Worm (Caenorhabditis elegans) whole organism, L4 larva: ENCODE measurements around the gene sek-4.

Experiments
- F26F4.8 ChIP-seq: fragments of 200-800 bp; sonication (Bioruptor generic); conservative IDR thresholded peaks from 2 replicates; pipeline ENCODE4 v1.3.6; 2022; ENCODE audit warnings: missing genetic modification characterization, missing compliant biosample characterization
- F37D6.2 ChIP-seq: sonication (generic microtip); optimal IDR thresholded peaks from 2 replicates; lab custom pipeline; 2016; ENCODE audit warnings: mild to moderate bottlenecking, missing genetic modification characterization, missing compliant biosample characterization
- Y105C5A.15 ChIP-seq: fragments of 200-800 bp; sonication (Bioruptor generic); IDR thresholded peaks from 2 replicates; pipeline ENCODE4 v1.3.6; 2022; ENCODE audit warnings: missing genetic modification characterization, missing compliant biosample characterization
- Y5F2A.4 ChIP-seq: fragments of 200-800 bp; sonication (Bioruptor generic); optimal IDR thresholded peaks from 2 replicates; lab custom pipeline; 2018; ENCODE audit warnings: mild to moderate bottlenecking, missing genetic modification characterization, missing compliant biosample characterization
- aha-1 ChIP-seq: fragments of 150-350 bp; peaks from one replicate; lab custom pipeline; 2014; ENCODE audit warnings: missing biosample characterization, missing genetic modification characterization
- ama-1 ChIP-seq: fragments of 150-350 bp; optimal IDR thresholded peaks from 2 replicates; lab custom pipeline; 2014; ENCODE audit warnings: inconsistent platforms, mixed read lengths
- attf-4 ChIP-seq: sonication (generic microtip); optimal IDR thresholded peaks from 3 replicates; lab custom pipeline; 2017; ENCODE audit warnings: missing biosample characterization, missing genetic modification characterization
- ces-1 ChIP-seq: fragments of 150-350 bp; sonication (generic microtip); optimal IDR thresholded peaks from 4 replicates; lab custom pipeline; 2014; ENCODE audit warnings: missing biosample characterization, missing genetic modification reagents, missing genetic modification characterization
- daf-12 ChIP-seq: fragments of 150-350 bp; optimal IDR thresholded peaks from 2 replicates; lab custom pipeline; 2014; ENCODE audit warnings: missing biosample characterization, missing genetic modification reagents, missing genetic modification characterization
- dpl-1 ChIP-seq: fragments of 150-350 bp; optimal IDR thresholded peaks from 2 replicates; lab custom pipeline; 2014; ENCODE audit warnings: missing biosample characterization, missing genetic modification reagents, missing genetic modification characterization
- egl-27 ChIP-seq: sonication (generic microtip); optimal IDR thresholded peaks from 3 replicates; lab custom pipeline; 2017; ENCODE audit warnings: missing biosample characterization, missing genetic modification reagents, missing genetic modification characterization
- fkh-10 ChIP-seq: fragments of 150-350 bp; optimal IDR thresholded peaks from 2 replicates; lab custom pipeline; 2014; ENCODE audit warnings: missing biosample characterization, missing genetic modification reagents, missing genetic modification characterization
- hlh-11 ChIP-seq: fragments of 200-800 bp; sonication (Bioruptor generic); optimal IDR thresholded peaks from 2 replicates; lab custom pipeline; 2018; ENCODE audit warnings: mild to moderate bottlenecking, missing genetic modification characterization, missing compliant biosample characterization
- hlh-30 ChIP-seq: sonication (generic microtip); optimal IDR thresholded peaks from 2 replicates; lab custom pipeline; 2017; ENCODE audit warnings: antibody characterized with exemption, mild to moderate bottlenecking, missing genetic modification characterization, missing compliant biosample characterization; ENCODE audit not compliant: insufficient read depth
- lin-1 ChIP-seq: fragments of 200-800 bp; sonication (Bioruptor generic); IDR thresholded peaks from 2 replicates; pipeline ENCODE4 v1.3.6; 2022; ENCODE audit warnings: missing genetic modification reagents, missing genetic modification characterization, missing compliant biosample characterization
- madf-9 ChIP-seq: fragments of 200-800 bp; sonication (Bioruptor generic); conservative IDR thresholded peaks from 2 replicates; pipeline ENCODE4 v1.3.6; 2022; ENCODE audit warnings: missing genetic modification reagents, missing genetic modification characterization, missing compliant biosample characterization
- mdl-1 ChIP-seq, 2 experiments: fragments of 150-350 bp in 1 of 2; sonication (generic microtip) in 1 of 2; optimal IDR thresholded peaks; 2 replicates each; lab custom pipeline; 2014 to 2017; ENCODE audit warnings: missing biosample characterization in 2 of 2, missing genetic modification characterization in 2 of 2
- mep-1 ChIP-seq: fragments of 150-350 bp; sonication (generic microtip); optimal IDR thresholded peaks from 3 replicates; lab custom pipeline; 2014; ENCODE audit warnings: missing biosample characterization, missing genetic modification characterization
- mes-2 ChIP-seq: sonication (generic microtip); optimal IDR thresholded peaks from 2 replicates; lab custom pipeline; 2016; ENCODE audit warnings: missing genotype, mild to moderate bottlenecking, missing genetic modification characterization, missing compliant biosample characterization; ENCODE audit not compliant: poor library complexity, severe bottlenecking
- mxl-3 ChIP-seq: fragments of 200-800 bp; sonication (Bioruptor generic); optimal IDR thresholded peaks from 2 replicates; lab custom pipeline; 2018; ENCODE audit warnings: mild to moderate bottlenecking, missing genetic modification characterization, missing compliant biosample characterization
- nhr-10 ChIP-seq: fragments of 150-350 bp; optimal IDR thresholded peaks from 2 replicates; lab custom pipeline; 2014; ENCODE audit warnings: missing biosample characterization, missing genetic modification characterization
- nhr-11 ChIP-seq: fragments of 150-350 bp; optimal IDR thresholded peaks from 2 replicates; lab custom pipeline; 2014; ENCODE audit warnings: missing biosample characterization, missing genetic modification characterization
- nhr-111 ChIP-seq: fragments of 200-800 bp; sonication (Bioruptor generic); optimal IDR thresholded peaks from 2 replicates; lab custom pipeline; 2018; ENCODE audit warnings: mild to moderate bottlenecking, missing genetic modification characterization, missing compliant biosample characterization
- nhr-25 ChIP-seq: sonication (generic microtip); optimal IDR thresholded peaks from 2 replicates; lab custom pipeline; 2017; ENCODE audit warnings: missing genetic modification characterization, mild to moderate bottlenecking, missing compliant biosample characterization, antibody characterized with exemption, moderate library complexity, borderline replicate concordance; ENCODE audit not compliant: insufficient read depth
- nhr-28 ChIP-seq: fragments of 150-350 bp; optimal IDR thresholded peaks from 2 replicates; lab custom pipeline; 2014; ENCODE audit warnings: missing biosample characterization, missing genetic modification characterization
- nhr-41 ChIP-seq: fragments of 200-800 bp; sonication (Bioruptor generic); IDR thresholded peaks from 2 replicates; pipeline ENCODE4 v1.3.6; 2022; ENCODE audit warnings: missing genetic modification reagents, missing genetic modification characterization, missing compliant biosample characterization
- nhr-42 ChIP-seq: fragments of 200-800 bp; sonication (Bioruptor generic); IDR thresholded peaks from 2 replicates; pipeline ENCODE4 v1.3.6; 2022; ENCODE audit warnings: missing genetic modification characterization, missing compliant biosample characterization
- nhr-48 ChIP-seq: sonication (generic microtip); optimal IDR thresholded peaks from 2 replicates; lab custom pipeline; 2016; ENCODE audit warnings: mild to moderate bottlenecking, missing genetic modification characterization, missing compliant biosample characterization
- nhr-77 ChIP-seq: fragments of 150-350 bp; optimal IDR thresholded peaks from 2 replicates; lab custom pipeline; 2014; ENCODE audit warnings: missing biosample characterization, missing genetic modification characterization
- php-3 ChIP-seq: fragments of 200-800 bp; sonication (Bioruptor generic); IDR thresholded peaks from 2 replicates; pipeline ENCODE4 v1.3.6; 2022; ENCODE audit warnings: missing genetic modification reagents, missing genetic modification characterization, missing compliant biosample characterization
- rbr-2 ChIP-seq: sonication (generic microtip); optimal IDR thresholded peaks from 2 replicates; lab custom pipeline; 2016; ENCODE audit warnings: missing genotype, missing genetic modification characterization, missing compliant biosample characterization
- spr-1 ChIP-seq: sonication (generic microtip); optimal IDR thresholded peaks from 2 replicates; lab custom pipeline; 2016; ENCODE audit warnings: mild to moderate bottlenecking, missing genetic modification characterization, missing compliant biosample characterization
- spr-3 ChIP-seq: fragments of 200-800 bp; sonication (Bioruptor generic); optimal IDR thresholded peaks from 2 replicates; lab custom pipeline; 2018; ENCODE audit warnings: mild to moderate bottlenecking, missing genetic modification characterization, missing compliant biosample characterization
- unc-62 ChIP-seq, 3 experiments: fragments of 150-350 bp in 1 of 3; sonication (generic microtip); optimal IDR thresholded peaks in 2 of 3; peaks in 1 of 3; 1 replicate in 1 of 3; 2 replicates in 2 of 3; lab custom pipeline; 2014 to 2017; ENCODE audit warnings: missing biosample characterization in 3 of 3, missing genetic modification characterization in 3 of 3, missing genetic modification reagents in 3 of 3, missing genotype in 1 of 3
- zag-1 ChIP-seq: fragments of 150-350 bp; optimal IDR thresholded peaks from 2 replicates; lab custom pipeline; 2014; ENCODE audit warnings: missing biosample characterization, missing genetic modification characterization
- zip-2 ChIP-seq: fragments of 150-350 bp; optimal IDR thresholded peaks from 2 replicates; lab custom pipeline; 2014; ENCODE audit warnings: missing biosample characterization, missing genetic modification characterization

Gene sek-4

DNA sequence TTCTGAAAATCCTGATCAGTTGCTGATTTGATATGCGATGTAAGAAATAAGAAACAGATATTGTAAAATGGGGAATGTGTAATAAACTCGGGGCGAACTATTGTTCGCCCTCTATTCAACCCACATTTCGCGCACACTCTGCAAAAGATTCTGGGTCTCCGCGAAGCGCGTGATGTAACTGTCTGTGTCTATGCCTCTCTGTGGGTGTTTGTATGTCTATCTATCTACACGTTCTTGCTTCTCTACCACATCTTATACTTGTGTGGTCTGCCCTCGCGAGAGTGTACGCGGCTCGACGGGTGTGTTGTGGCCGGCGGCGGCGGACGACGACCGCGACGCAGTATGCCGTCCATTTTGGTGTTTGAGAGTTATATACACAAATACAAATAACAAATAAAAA is 38.4 kb upstream of the sek-4 start (continued):
- TF ChIP-seq lin-1 (GFP tag; lab: Robert Waterston, UW) (peak; percentile 62; the same call in 1 of the 2 replicates), rbr-2 (tag; lab: Kevin White, UChicago) (peak; percentile 77), nhr-42 (GFP tag; lab: Robert Waterston, UW) (0 out of 2 replicates have a peak, but pooled peaks have one; percentile 7), mep-1 (tag; lab: Kevin White, UChicago) (peak; percentile 81), nhr-25 (tag; lab: Kevin White, UChicago) (peak; percentile 4), dpl-1 (GFP tag; lab: Kevin White, UChicago) (no peak), F26F4.8 (GFP tag; lab: Robert Waterston, UW) (no peak), F37D6.2 (tag; lab: Kevin White, UChicago) (peak; percentile 53), mes-2 (tag; lab: Kevin White, UChicago) (peak; percentile 81), php-3 (GFP tag; lab: Robert Waterston, UW) (peak; percentile 73; the same call in 1 of the 2 replicates)
- TF ChIP-seq, all 104 proteins: peak for 36

DNA sequence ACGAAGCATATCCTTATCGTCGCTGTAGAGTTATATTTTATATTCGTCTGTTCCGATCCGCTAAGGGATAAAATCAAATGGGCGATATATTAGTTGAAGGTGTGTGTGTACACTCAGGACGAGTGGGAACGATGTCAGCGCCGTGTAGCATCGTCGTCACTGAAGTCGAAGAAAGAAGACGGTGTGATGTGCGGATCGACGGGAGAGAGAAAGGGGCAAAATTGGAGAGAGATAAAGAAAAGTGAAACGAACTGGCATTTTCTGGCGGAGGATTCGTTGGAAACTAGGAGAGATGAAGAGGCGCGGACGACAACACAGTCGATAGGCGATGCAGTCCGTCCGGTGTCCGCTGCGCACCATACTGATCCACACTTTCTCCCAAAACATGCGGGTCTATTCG is 36.9 kb upstream of the sek-4 start, which contains the start of gene C26B9.3:
C26B9.3 (plus strand) TSS at position 343 of the 400 bp plus-strand sequence.
- TF ChIP-seq nhr-28 (tag; lab: Kevin White, UChicago) (peak; percentile 8), hlh-11 (tag; lab: Kevin White, UChicago) (peak; percentile 41), F37D6.2 (tag; lab: Kevin White, UChicago) (no peak), ama-1 (no peak), nhr-111 (no peak), zip-2 (tag; lab: Kevin White, UChicago) (no peak), spr-3 (GFP tag; lab: Kevin White, UChicago) (no peak), mxl-3 (GFP tag; lab: Kevin White, UChicago) (peak; percentile 68), zag-1 (no peak), spr-1 (tag; lab: Kevin White, UChicago) (peak; percentile 7), nhr-10 (tag; lab: Kevin White, UChicago) (no peak), nhr-77 (tag; lab: Kevin White, UChicago) (no peak), nhr-11 (tag; lab: Kevin White, UChicago) (no peak), mdl-1 (tag; optimal IDR thresholded peaks at IDR 0.05; lab: Kevin White, UChicago) (peak in 1 of 2 experiments; percentile 36), lin-1 (GFP tag; lab: Robert Waterston, UW) (no peak)
- TF ChIP-seq, all 104 proteins: peak for 5

DNA sequence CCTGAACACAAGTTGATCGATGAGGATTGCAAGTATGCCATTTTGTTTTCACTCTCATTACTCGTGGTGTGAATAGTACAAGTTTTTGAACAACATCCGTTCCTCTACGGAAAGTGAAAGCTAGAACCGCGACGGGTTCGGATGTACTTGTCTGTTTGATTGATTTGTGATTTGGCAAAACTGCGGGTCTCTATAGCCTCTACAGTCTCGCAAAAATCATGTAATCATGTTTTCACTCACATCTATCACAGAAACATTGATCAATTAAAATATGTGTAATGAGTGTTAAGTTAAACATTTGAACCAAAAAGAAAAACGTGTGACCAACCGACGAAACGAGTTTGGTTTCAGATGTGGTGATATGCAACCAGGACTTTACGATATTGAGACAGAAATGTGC is 35.5 kb upstream of the sek-4 start:
- TF ChIP-seq nhr-41 (GFP tag; lab: Robert Waterston, UW), result no peak
- no peak for TF ChIP-seq attf-4
- no peak for TF ChIP-seq fkh-10 (GFP tag; lab: Kevin White, UChicago)
- no peak for TF ChIP-seq daf-12 (tag; lab: Kevin White, UChicago)
- peak; percentile 27 for TF ChIP-seq hlh-11 (tag; lab: Kevin White, UChicago)
- peak; percentile 12 for TF ChIP-seq nhr-28 (tag; lab: Kevin White, UChicago)
- TF ChIP-seq Y105C5A.15 (GFP tag; lab: Robert Waterston, UW), result no peak
- TF ChIP-seq aha-1 (tag; lab: Kevin White, UChicago), result peak; percentile 90
- TF ChIP-seq madf-9 (GFP tag; lab: Robert Waterston, UW), result no peak
- no peak for TF ChIP-seq zag-1
- peak in 1 of 2 experiments; percentile 78 for TF ChIP-seq unc-62 (GFP tag; optimal IDR thresholded peaks at IDR 0.05 in 1 of 2; lab: Kevin White, UChicago)
- no peak for TF ChIP-seq unc-62 (tag; optimal IDR thresholded peaks at IDR 0.05; lab: Kevin White, UChicago)
- no peak for TF ChIP-seq egl-27 (tag; lab: Kevin White, UChicago)
- peak; percentile 0 for TF ChIP-seq mxl-3 (GFP tag; lab: Kevin White, UChicago)
- no peak for TF ChIP-seq ces-1 (GFP tag; lab: Kevin White, UChicago)
- no peak for TF ChIP-seq Y5F2A.4 (GFP tag; lab: Kevin White, UChicago)
- TF ChIP-seq mdl-1 (tag; optimal IDR thresholded peaks at IDR 0.05; lab: Kevin White, UChicago), result peak in 1 of 2 experiments; percentile 71
- TF ChIP-seq hlh-30, result peak; percentile 24
- peak; percentile 48 for TF ChIP-seq nhr-48 (tag; lab: Kevin White, UChicago)
- no peak for TF ChIP-seq nhr-77 (tag; lab: Kevin White, UChicago)
